Fruit fly (Drosophila melanogaster): ENCODE results near the gene CG4362.

The CG4362 gene

DNA sequence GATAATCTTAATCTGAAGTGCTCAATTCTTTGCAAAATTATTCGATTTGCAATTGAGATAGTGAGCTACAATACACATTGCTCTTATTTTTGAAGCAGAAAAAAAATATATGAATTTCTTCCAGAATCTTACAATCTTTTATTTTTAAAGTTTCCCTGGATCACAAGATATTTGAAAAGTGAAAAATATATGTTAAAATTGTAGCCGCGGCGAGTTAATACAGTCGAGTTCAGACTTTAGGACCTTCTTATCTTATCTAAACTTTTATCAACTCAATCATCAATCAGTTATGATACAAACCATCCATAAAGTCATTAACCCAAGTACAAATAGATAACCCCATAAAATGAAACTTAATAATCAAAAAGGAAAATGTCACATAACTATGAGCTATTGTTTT lies 3.6 kb upstream of the CG4362 start (continued):
- TF ChIP-seq tna (GFP tag; IDR thresholded peaks at IDR 0.05; ENCODE audit: partially characterized antibody) (no peak), tup (GFP tag; optimal IDR thresholded peaks at IDR 0.05) (no peak), pzg (GFP tag; optimal IDR thresholded peaks at IDR 0.05) (no peak), CG7987 (GFP tag; optimal IDR thresholded peaks at IDR 0.05) (no peak), sob (GFP tag; IDR thresholded peaks at IDR 0.05) (no peak), Six4 (GFP tag; optimal IDR thresholded peaks at IDR 0.05) (no peak), CG11247 (GFP tag; IDR thresholded peaks at IDR 0.05) (no peak)

DNA sequence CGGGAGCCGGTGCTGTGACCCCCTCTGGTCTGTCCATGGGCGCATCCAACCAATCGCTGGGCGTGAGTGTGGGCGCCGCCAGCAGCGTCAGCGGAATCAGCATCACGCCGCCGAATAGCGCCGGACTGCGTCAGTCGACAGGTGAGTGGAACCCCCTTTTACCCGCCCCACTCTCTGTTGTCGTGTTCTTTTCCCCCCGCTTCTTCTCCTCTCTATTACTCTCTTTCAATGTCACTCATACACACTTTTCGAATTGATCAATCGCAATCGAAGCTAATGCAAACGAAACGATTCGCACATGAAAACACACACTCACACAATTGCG lies 3.1 kb upstream of the CG4362 start:
- TF ChIP-seq Optix (GFP tag; IDR thresholded peaks at IDR 0.05): no peak
- no peak for TF ChIP-seq aop (GFP tag; IDR thresholded peaks at IDR 0.05)
- no peak for TF ChIP-seq shn (GFP tag; optimal IDR thresholded peaks at IDR 0.05)
- TF ChIP-seq al (GFP tag; IDR thresholded peaks at IDR 0.05): peak; percentile 1; the same call in 1 of the 2 replicates
- no peak for TF ChIP-seq ci (GFP tag; IDR thresholded peaks at IDR 0.05)
- TF ChIP-seq Deaf1 (tag; optimal IDR thresholded peaks at IDR 0.05): no peak
- TF ChIP-seq Ada2b (GFP tag; IDR thresholded peaks at IDR 0.05): no peak
- no peak for TF ChIP-seq CG2202 (tag; optimal IDR thresholded peaks at IDR 0.05)
- TF ChIP-seq Med (GFP tag): peak; percentile 60
- no peak for TF ChIP-seq CG12744 (GFP tag; optimal IDR thresholded peaks at IDR 0.05)
- no peak for TF ChIP-seq gem (tag; optimal IDR thresholded peaks at IDR 0.05)
- no peak for TF ChIP-seq CG2875 (GFP tag; optimal IDR thresholded peaks at IDR 0.05)
- TF ChIP-seq Trl (optimal IDR thresholded peaks at IDR 0.05): no peak
- no peak for TF ChIP-seq Trl (GFP tag; optimal IDR thresholded peaks at IDR 0.05)
- no peak for TF ChIP-seq CG18476 (GFP tag; optimal IDR thresholded peaks at IDR 0.05)
- TF ChIP-seq trem (tag; optimal IDR thresholded peaks at IDR 0.05): no peak
- TF ChIP-seq nerfin-1 (tag; optimal IDR thresholded peaks at IDR 0.05): no peak
- TF ChIP-seq CG15514 (GFP tag; optimal IDR thresholded peaks at IDR 0.05): no peak
- TF ChIP-seq pnt (GFP tag; optimal IDR thresholded peaks at IDR 0.05): no peak
- TF ChIP-seq HLH54F (GFP tag; optimal IDR thresholded peaks at IDR 0.05): no peak
- no peak for TF ChIP-seq CG6272 (GFP tag; IDR thresholded peaks at IDR 0.05)
- no peak for TF ChIP-seq Dp (GFP tag; optimal IDR thresholded peaks at IDR 0.05)
- no peak for TF ChIP-seq trh (GFP tag; optimal IDR thresholded peaks at IDR 0.05)
- TF ChIP-seq CG7745 (tag; optimal IDR thresholded peaks at IDR 0.05): no peak
- no peak for TF ChIP-seq CG30431 (GFP tag; optimal IDR thresholded peaks at IDR 0.05)
- TF ChIP-seq zfh1 (GFP tag; IDR thresholded peaks at IDR 0.05): 0 out of 3 replicates have a peak, but pooled peaks have one; percentile 6
- TF ChIP-seq ewg (GFP tag; optimal IDR thresholded peaks at IDR 0.05): no peak
- TF ChIP-seq CG5953 (GFP tag; IDR thresholded peaks at IDR 0.05): 0 out of 2 replicates have a peak, but pooled peaks have one; percentile 33
- no peak for TF ChIP-seq CG43689 (GFP tag; IDR thresholded peaks at IDR 0.05)
- TF ChIP-seq exex (tag; optimal IDR thresholded peaks at IDR 0.05): no peak
- no peak for TF ChIP-seq Nf-YB (GFP tag; optimal IDR thresholded peaks at IDR 0.05)
- TF ChIP-seq TFAM (GFP tag; optimal IDR thresholded peaks at IDR 0.05): no peak
- no peak for TF ChIP-seq CG30403 (GFP tag; optimal IDR thresholded peaks at IDR 0.05)
- TF ChIP-seq sc (optimal IDR thresholded peaks at IDR 0.05): no peak
- TF ChIP-seq sc (GFP tag; optimal IDR thresholded peaks at IDR 0.05): no peak
- TF ChIP-seq Lhr (GFP tag; optimal IDR thresholded peaks at IDR 0.05): no peak
- TF ChIP-seq D19A (tag; optimal IDR thresholded peaks at IDR 0.05): no peak
- TF ChIP-seq chn (GFP tag; optimal IDR thresholded peaks at IDR 0.05): no peak
- peak; percentile 80 for TF ChIP-seq crol (GFP tag; IDR thresholded peaks at IDR 0.05)
- TF ChIP-seq Abd-B (GFP tag; optimal IDR thresholded peaks at IDR 0.05): no peak
- TF ChIP-seq Vsx1 (GFP tag; optimal IDR thresholded peaks at IDR 0.05): no peak
- TF ChIP-seq CG5180 (GFP tag; optimal IDR thresholded peaks at IDR 0.05): no peak
- TF ChIP-seq dysf (GFP tag; IDR thresholded peaks at IDR 0.05): 0 out of 3 replicates have a peak, but pooled peaks have one; percentile 12
- no peak for TF ChIP-seq Adf1 (GFP tag; IDR thresholded peaks at IDR 0.05)
- peak; percentile 48; the same call in 1 of the 3 replicates for TF ChIP-seq Dbx (GFP tag; IDR thresholded peaks at IDR 0.05)
